Worm (Caenorhabditis elegans) whole organism, mixed stage, embryonic: ENCODE measurements around the gene F35D11.3.

Source experiments
- bed-3 ChIP-seq: fragments of 200-800 bp; sonication (Bioruptor generic); optimal IDR thresholded peaks from 3 replicates; lab custom pipeline; 2018; ENCODE audit warnings: mild to moderate bottlenecking, missing genetic modification characterization, moderate library complexity, missing compliant biosample characterization
- blmp-1 ChIP-seq: fragments of 150-350 bp; optimal IDR thresholded peaks from 2 replicates; lab custom pipeline; 2014; ENCODE audit warnings: missing biosample characterization, missing genetic modification characterization
- lsy-2 ChIP-seq: fragments of 150-350 bp; optimal IDR thresholded peaks from 2 replicates; lab custom pipeline; 2014; ENCODE audit warnings: missing biosample characterization, missing genetic modification characterization
- nhr-237 ChIP-seq: fragments of 150-350 bp; optimal IDR thresholded peaks from 2 replicates; lab custom pipeline; 2014; ENCODE audit warnings: missing biosample characterization, missing genetic modification characterization
- nhr-76 ChIP-seq: sonication (generic microtip); optimal IDR thresholded peaks from 2 replicates; lab custom pipeline; 2017; ENCODE audit warnings: missing biosample characterization, missing genetic modification characterization
- snpc-4 ChIP-seq: fragments of 150-350 bp; optimal IDR thresholded peaks from 2 replicates; lab custom pipeline; 2014; ENCODE audit warnings: missing biosample characterization, missing genetic modification characterization
- unc-39 ChIP-seq: fragments of 150-350 bp; optimal IDR thresholded peaks from 2 replicates; lab custom pipeline; 2014; ENCODE audit warnings: missing biosample characterization, missing genetic modification characterization
- ztf-11 ChIP-seq: fragments of 150-350 bp; optimal IDR thresholded peaks from 2 replicates; lab custom pipeline; 2014; ENCODE audit warnings: missing biosample characterization, missing genetic modification characterization

- TF ChIP-seq lsy-2 (tag; lab: Kevin White, UChicago) (no peak), unc-39 (tag; lab: Kevin White, UChicago) (no peak), ztf-11 (tag; lab: Kevin White, UChicago) (no peak), nhr-237 (tag; lab: Kevin White, UChicago) (no peak), bed-3 (no peak), snpc-4 (tag; lab: Kevin White, UChicago) (no peak), nhr-76 (no peak), blmp-1 (tag; lab: Kevin White, UChicago) (no peak)
Measured at ce11 chrII:4598815-4599214, 9.4 kb upstream of the F35D11.3 start.
